Worm (Caenorhabditis elegans) whole organism, L1 larva: ENCODE measurements around the gene C31E10.5.

Source experiments
- alr-1 ChIP-seq: fragments of 200-800 bp; sonication (Bioruptor generic); optimal IDR thresholded peaks from 2 replicates; lab custom pipeline; 2018; ENCODE audit warnings: borderline replicate concordance, mild to moderate bottlenecking, missing genetic modification characterization, missing compliant biosample characterization
- aly-2 ChIP-seq: fragments of 150-350 bp; optimal IDR thresholded peaks from 2 replicates; lab custom pipeline; 2014; ENCODE audit warnings: missing biosample characterization, missing genetic modification characterization
- blmp-1 ChIP-seq: fragments of 150-350 bp; optimal IDR thresholded peaks from 2 replicates; lab custom pipeline; 2014; ENCODE audit warnings: missing biosample characterization, missing genetic modification characterization
- ceh-63 ChIP-seq: fragments of 200-800 bp; sonication (Bioruptor generic); optimal IDR thresholded peaks from 2 replicates; lab custom pipeline; 2018; ENCODE audit warnings: mild to moderate bottlenecking, missing genetic modification characterization, missing compliant biosample characterization
- ceh-8 ChIP-seq: fragments of 200-800 bp; sonication (Bioruptor generic); optimal IDR thresholded peaks from 2 replicates; lab custom pipeline; 2018; ENCODE audit warnings: mild to moderate bottlenecking, missing genetic modification characterization, moderate library complexity, missing compliant biosample characterization
- ceh-82 ChIP-seq, 3 experiments: fragments of 150-350 bp in 1 of 3; sonication (generic microtip) in 2 of 3; optimal IDR thresholded peaks; 2 replicates each; lab custom pipeline; 2014 to 2017; ENCODE audit warnings: missing biosample characterization in 3 of 3, missing genetic modification characterization in 3 of 3
- ceh-88 ChIP-seq: fragments of 200-800 bp; sonication (Bioruptor generic); IDR thresholded peaks from 2 replicates; pipeline ENCODE4 v1.3.6; 2022; ENCODE audit warnings: missing genetic modification characterization, missing compliant biosample characterization
- ceh-90 ChIP-seq: sonication (generic microtip); optimal IDR thresholded peaks from 2 replicates; lab custom pipeline; 2016; ENCODE audit warnings: missing genetic modification characterization, missing compliant biosample characterization
- efl-1 ChIP-seq, 4 experiments: fragments of 150-350 bp; optimal IDR thresholded peaks in 3 of 4; peaks in 1 of 4; 1 replicate in 1 of 4; 2 replicates in 3 of 4; lab custom pipeline; 2014; ENCODE audit warnings: missing biosample characterization in 2 of 4, missing genetic modification characterization in 2 of 4, missing genetic modification reagents in 2 of 4
- egl-27 ChIP-seq, 2 experiments: fragments of 150-350 bp in 1 of 2; sonication (generic microtip); optimal IDR thresholded peaks; 3 replicates each; lab custom pipeline; 2017 to 2018; ENCODE audit warnings: missing biosample characterization in 2 of 2, missing genetic modification characterization in 2 of 2, missing genetic modification reagents in 2 of 2
- fkh-4 ChIP-seq: sonication (generic microtip); optimal IDR thresholded peaks from 2 replicates; lab custom pipeline; 2016; ENCODE audit warnings: missing compliant biosample characterization, missing genetic modification characterization, borderline replicate concordance
- fkh-8 ChIP-seq: sonication (generic microtip); optimal IDR thresholded peaks from 2 replicates; lab custom pipeline; 2016; ENCODE audit warnings: mild to moderate bottlenecking, missing genetic modification characterization, missing compliant biosample characterization
- hlh-17 ChIP-seq: fragments of 200-800 bp; sonication (Bioruptor generic); optimal IDR thresholded peaks from 2 replicates; lab custom pipeline; 2018; ENCODE audit warnings: missing genetic modification characterization, mild to moderate bottlenecking, missing compliant biosample characterization, moderate library complexity, borderline replicate concordance
- hlh-4 ChIP-seq: sonication (generic microtip); optimal IDR thresholded peaks from 2 replicates; lab custom pipeline; 2016; ENCODE audit warnings: mild to moderate bottlenecking, missing genetic modification characterization, missing compliant biosample characterization
- irx-1 ChIP-seq: sonication (generic microtip); optimal IDR thresholded peaks from 2 replicates; lab custom pipeline; 2016; ENCODE audit warnings: missing genetic modification characterization, missing compliant biosample characterization
- isw-1 ChIP-seq: fragments of 200-800 bp; sonication (Bioruptor generic); IDR thresholded peaks from 2 replicates; pipeline ENCODE4 v1.3.6; 2022; ENCODE audit warnings: missing genetic modification characterization, missing compliant biosample characterization
- jun-1 ChIP-seq: fragments of 150-350 bp; optimal IDR thresholded peaks from 2 replicates; lab custom pipeline; 2014; ENCODE audit warnings: missing biosample characterization, missing genetic modification reagents, missing genetic modification characterization
- lin-14 ChIP-seq: fragments of 200-800 bp; sonication (Bioruptor generic); optimal IDR thresholded peaks from 2 replicates; lab custom pipeline; 2018; ENCODE audit warnings: mild to moderate bottlenecking, missing genetic modification characterization, moderate library complexity, missing compliant biosample characterization
- lin-39 ChIP-seq: fragments of 150-350 bp; optimal IDR thresholded peaks from 2 replicates; lab custom pipeline; 2014; ENCODE audit warnings: missing biosample characterization, missing genetic modification reagents, missing genetic modification characterization
- lir-3 ChIP-seq: sonication (generic microtip); optimal IDR thresholded peaks from 2 replicates; lab custom pipeline; 2016; ENCODE audit warnings: mild to moderate bottlenecking, missing genetic modification characterization, moderate library complexity, missing compliant biosample characterization; ENCODE audit not compliant: poor library complexity
- mdl-1 ChIP-seq, 2 experiments: fragments of 150-350 bp; optimal IDR thresholded peaks; 2 replicates each; lab custom pipeline; 2014 to 2017; ENCODE audit warnings: missing biosample characterization in 2 of 2, missing genetic modification characterization in 2 of 2, inconsistent platforms in 1 of 2
- mef-2 ChIP-seq: fragments of 150-350 bp; optimal IDR thresholded peaks from 2 replicates; lab custom pipeline; 2014; ENCODE audit warnings: missing biosample characterization, missing genetic modification characterization
- mep-1 ChIP-seq: fragments of 150-350 bp; optimal IDR thresholded peaks from 2 replicates; lab custom pipeline; 2014; ENCODE audit warnings: missing biosample characterization, missing genetic modification characterization
- nhr-12 ChIP-seq: sonication (generic microtip); optimal IDR thresholded peaks from 2 replicates; lab custom pipeline; 2017; ENCODE audit warnings: missing biosample characterization, missing genetic modification characterization
- nhr-20 ChIP-seq: sonication (generic microtip); optimal IDR thresholded peaks from 2 replicates; lab custom pipeline; 2016; ENCODE audit warnings: mild to moderate bottlenecking, missing genetic modification characterization, missing compliant biosample characterization
- nhr-76 ChIP-seq: sonication (generic microtip); optimal IDR thresholded peaks from 2 replicates; lab custom pipeline; 2017; ENCODE audit warnings: missing biosample characterization, missing genetic modification characterization
- nhr-77 ChIP-seq: fragments of 150-350 bp; optimal IDR thresholded peaks from 2 replicates; lab custom pipeline; 2014; ENCODE audit warnings: missing biosample characterization, missing genetic modification characterization
- nhr-84 ChIP-seq: sonication (generic microtip); optimal IDR thresholded peaks from 2 replicates; lab custom pipeline; 2017; ENCODE audit warnings: missing biosample characterization, missing genetic modification characterization
- pag-3 ChIP-seq: sonication (generic microtip); optimal IDR thresholded peaks from 2 replicates; lab custom pipeline; 2017; ENCODE audit warnings: missing genetic modification characterization, mild to moderate bottlenecking, missing compliant biosample characterization, antibody characterized with exemption, borderline replicate concordance; ENCODE audit not compliant: insufficient read depth
- rnt-1 ChIP-seq: sonication (generic microtip); optimal IDR thresholded peaks from 2 replicates; lab custom pipeline; 2016; ENCODE audit warnings: mild to moderate bottlenecking, missing genetic modification characterization, moderate library complexity, missing compliant biosample characterization
- skn-1 ChIP-seq: fragments of 150-350 bp; optimal IDR thresholded peaks from 2 replicates; lab custom pipeline; 2014; ENCODE audit warnings: missing biosample characterization, missing genetic modification characterization
- snpc-4 ChIP-seq: fragments of 150-350 bp; optimal IDR thresholded peaks from 2 replicates; lab custom pipeline; 2014; ENCODE audit warnings: missing biosample characterization, missing genetic modification characterization
- snu-23 ChIP-seq: sonication (generic microtip); optimal IDR thresholded peaks from 2 replicates; lab custom pipeline; 2016; ENCODE audit warnings: missing genetic modification characterization, missing compliant biosample characterization
- sox-4 ChIP-seq: sonication (generic microtip); optimal IDR thresholded peaks from 2 replicates; lab custom pipeline; 2016; ENCODE audit warnings: missing genetic modification characterization, missing compliant biosample characterization
- tbx-2 ChIP-seq: sonication (generic microtip); optimal IDR thresholded peaks from 2 replicates; lab custom pipeline; 2016; ENCODE audit warnings: missing genetic modification characterization, missing compliant biosample characterization
- tlp-1 ChIP-seq: fragments of 150-350 bp; optimal IDR thresholded peaks from 2 replicates; lab custom pipeline; 2014; ENCODE audit warnings: missing biosample characterization, missing genetic modification characterization
- unc-86 ChIP-seq: sonication (generic microtip); optimal IDR thresholded peaks from 2 replicates; lab custom pipeline; 2016; ENCODE audit warnings: missing genetic modification characterization, missing compliant biosample characterization
- unc-98 ChIP-seq: fragments of 200-800 bp; sonication (Bioruptor generic); IDR thresholded peaks from 2 replicates; pipeline ENCODE4 v1.3.6; 2022; ENCODE audit warnings: missing genetic modification characterization, missing compliant biosample characterization
- vab-15 ChIP-seq: sonication (generic microtip); optimal IDR thresholded peaks from 2 replicates; lab custom pipeline; 2017; ENCODE audit warnings: missing genotype, mild to moderate bottlenecking, missing genetic modification characterization, missing compliant biosample characterization
- zip-4 ChIP-seq: fragments of 200-800 bp; sonication (Bioruptor generic); optimal IDR thresholded peaks from 2 replicates; lab custom pipeline; 2018; ENCODE audit warnings: mild to moderate bottlenecking, missing genetic modification characterization, moderate library complexity, missing compliant biosample characterization

C31E10.5 gene

ce11 chrX:13958451-13958850 is 37.2 kb downstream of the C31E10.5 start:
- TF ChIP-seq aly-2: no peak
- TF ChIP-seq irx-1: no peak
- TF ChIP-seq hlh-4 (tag; lab: Kevin White, UChicago): no peak
- TF ChIP-seq jun-1 (tag; lab: Kevin White, UChicago): peak; percentile 17
- TF ChIP-seq ceh-88: no peak
- no peak for TF ChIP-seq nhr-77 (tag; lab: Kevin White, UChicago)
- TF ChIP-seq tbx-2: peak; percentile 1
- no peak for TF ChIP-seq mep-1
- no peak for TF ChIP-seq ceh-82 (tag; optimal IDR thresholded peaks at IDR 0.05; lab: Kevin White, UChicago)
- TF ChIP-seq pag-3 (tag; lab: Kevin White, UChicago): no peak
- no peak for TF ChIP-seq tlp-1 (tag; lab: Kevin White, UChicago)
- no peak for TF ChIP-seq mdl-1 (tag; optimal IDR thresholded peaks at IDR 0.05; lab: Kevin White, UChicago)
- TF ChIP-seq lin-14 (GFP tag; lab: Kevin White, UChicago): peak; percentile 16
- no peak for TF ChIP-seq ceh-90 (tag; lab: Kevin White, UChicago)
- no peak for TF ChIP-seq nhr-76 (tag; lab: Kevin White, UChicago)
- TF ChIP-seq snu-23: no peak
- TF ChIP-seq alr-1 (tag; lab: Kevin White, UChicago): no peak
- TF ChIP-seq mef-2 (tag; lab: Kevin White, UChicago): no peak
- no peak for TF ChIP-seq nhr-12 (tag; lab: Kevin White, UChicago)
- no peak for TF ChIP-seq fkh-8 (tag; lab: Kevin White, UChicago)
- TF ChIP-seq blmp-1 (tag; lab: Kevin White, UChicago): no peak
- TF ChIP-seq snpc-4 (tag; lab: Kevin White, UChicago): no peak
- no peak for TF ChIP-seq unc-98
- TF ChIP-seq vab-15 (tag; lab: Kevin White, UChicago): no peak
- peak; percentile 11 for TF ChIP-seq skn-1
- TF ChIP-seq nhr-20 (tag; lab: Kevin White, UChicago): no peak
- TF ChIP-seq unc-86 (tag; lab: Kevin White, UChicago): no peak
- no peak for TF ChIP-seq ceh-63 (GFP tag; lab: Kevin White, UChicago)
- no peak for TF ChIP-seq lir-3

DNA sequence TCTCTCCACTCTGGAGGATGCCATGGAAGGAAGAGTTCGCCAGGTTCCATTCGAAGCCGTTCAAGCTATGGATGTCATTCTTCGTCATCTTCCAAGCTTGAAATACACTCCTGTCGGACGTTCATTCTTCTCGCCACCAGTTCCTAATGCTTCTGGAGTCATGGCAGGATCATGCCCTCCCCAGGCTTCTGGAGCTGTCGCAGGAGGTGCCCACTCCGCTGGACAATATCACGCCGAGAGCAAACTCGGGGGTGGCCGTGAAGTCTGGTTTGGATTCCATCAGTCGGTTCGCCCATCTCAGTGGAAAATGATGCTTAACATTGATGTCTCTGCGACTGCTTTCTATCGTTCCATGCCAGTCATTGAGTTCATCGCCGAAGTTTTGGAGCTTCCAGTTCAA is 43.3 kb downstream of the C31E10.5 start:
- TF ChIP-seq rnt-1 (no peak), hlh-17 (GFP tag; lab: Kevin White, UChicago) (no peak), zip-4 (GFP tag; lab: Kevin White, UChicago) (no peak), efl-1 (optimal IDR thresholded peaks at IDR 0.05; lab: Kevin White, UChicago) (no peak), efl-1 (GFP tag; optimal IDR thresholded peaks at IDR 0.05 in 1 of 2; lab: Kevin White, UChicago) (no peak), ceh-88 (no peak), fkh-4 (tag; lab: Kevin White, UChicago) (no peak), sox-4 (tag; lab: Kevin White, UChicago) (no peak), isw-1 (GFP tag; lab: Robert Waterston, UW) (no peak), nhr-84 (tag; lab: Kevin White, UChicago) (no peak), pag-3 (tag; lab: Kevin White, UChicago) (no peak), egl-27 (tag; optimal IDR thresholded peaks at IDR 0.05; lab: Kevin White, UChicago) (no peak), ceh-90 (tag; lab: Kevin White, UChicago) (no peak), ceh-8 (no peak), lin-39 (no peak)
